Fruit fly (Drosophila melanogaster) whole organism, embryonic: Measurements from ENCODE around the gene CG33158.

ENCODE experiments used
- CG10431 ChIP-seq: fragments of 200-800 bp; sonication (Bioruptor generic); optimal IDR thresholded peaks from 3 replicates; lab custom pipeline; 2018; ENCODE audit warnings: missing biosample characterization, mild to moderate bottlenecking, missing genetic modification characterization
- CG12104 ChIP-seq: fragments of 200-800 bp; sonication (Bioruptor generic); optimal IDR thresholded peaks from 3 replicates; lab custom pipeline; 2016; ENCODE audit warnings: missing biosample characterization, missing genetic modification characterization
- CG13424 ChIP-seq: fragments of 200-800 bp; sonication (Bioruptor generic); optimal IDR thresholded peaks from 2 replicates; lab custom pipeline; 2019; ENCODE audit warnings: missing biosample characterization, mild to moderate bottlenecking, missing genetic modification characterization, moderate library complexity
- CG14710 ChIP-seq: fragments of 200-800 bp; sonication (Bioruptor generic); optimal IDR thresholded peaks from 3 replicates; lab custom pipeline; 2019; ENCODE audit warnings: missing biosample characterization, mild to moderate bottlenecking, missing genetic modification characterization, moderate library complexity
- CG15011 ChIP-seq: fragments of 200-800 bp; sonication (Bioruptor generic); optimal IDR thresholded peaks from 3 replicates; lab custom pipeline; 2018; ENCODE audit warnings: missing biosample characterization, mild to moderate bottlenecking, missing genetic modification characterization
- CG15073 ChIP-seq: fragments of 200-800 bp; sonication (Bioruptor generic); optimal IDR thresholded peaks from 2 replicates; lab custom pipeline; 2016; ENCODE audit warnings: missing biosample characterization, missing genetic modification characterization
- CG16813 ChIP-seq: fragments of 200-800 bp; sonication (Bioruptor generic); IDR thresholded peaks from 3 replicates; pipeline ENCODE4 v1.3.6; 2022; ENCODE audit warnings: missing biosample characterization, missing genetic modification characterization; ENCODE audit not compliant: partially characterized antibody
- CG17612 ChIP-seq: fragments of 200-800 bp; sonication (Bioruptor generic); IDR thresholded peaks from 2 replicates; pipeline ENCODE4 v1.3.6; 2022; ENCODE audit warnings: missing biosample characterization, missing genetic modification characterization
- CG18764 ChIP-seq: fragments of 200-800 bp; sonication (Bioruptor generic); optimal IDR thresholded peaks from 3 replicates; lab custom pipeline; 2016; ENCODE audit warnings: missing biosample characterization, missing genetic modification characterization
- CG2129 ChIP-seq: fragments of 200-800 bp; sonication (Bioruptor generic); IDR thresholded peaks from 2 replicates; pipeline ENCODE4 v1.3.6; 2022; ENCODE audit warnings: missing biosample characterization, missing genetic modification characterization; ENCODE audit not compliant: partially characterized antibody
- CG2875 ChIP-seq: fragments of 200-800 bp; sonication (Bioruptor generic); optimal IDR thresholded peaks from 2 replicates; lab custom pipeline; 2017; ENCODE audit warnings: missing biosample characterization, mild to moderate bottlenecking, missing genetic modification characterization, missing genetic modification reagents
- CG30431 ChIP-seq: fragments of 200-800 bp; sonication (Bioruptor generic); optimal IDR thresholded peaks from 2 replicates; lab custom pipeline; 2017; ENCODE audit warnings: missing biosample characterization, missing genetic modification characterization
- CG5245 ChIP-seq: fragments of 200-800 bp; sonication (Bioruptor generic); optimal IDR thresholded peaks from 3 replicates; lab custom pipeline; 2016; ENCODE audit warnings: missing biosample characterization, missing genetic modification characterization
- CG8388 ChIP-seq: fragments of 200-800 bp; sonication (Bioruptor generic); optimal IDR thresholded peaks from 2 replicates; lab custom pipeline; 2019; ENCODE audit warnings: missing biosample characterization, mild to moderate bottlenecking, missing genetic modification characterization, moderate library complexity
- CG8944 ChIP-seq: fragments of 200-800 bp; sonication (Bioruptor generic); optimal IDR thresholded peaks from 3 replicates; lab custom pipeline; 2016; ENCODE audit warnings: missing biosample characterization, missing genetic modification characterization
- Doc3 ChIP-seq: fragments of 200-800 bp; sonication (Bioruptor generic); IDR thresholded peaks from 3 replicates; pipeline ENCODE4 v1.3.6; 2022; ENCODE audit warnings: missing biosample characterization, missing genetic modification characterization; ENCODE audit not compliant: partially characterized antibody
- Drgx ChIP-seq: fragments of 200-800 bp; sonication (Bioruptor generic); IDR thresholded peaks from 2 replicates; pipeline ENCODE4 v1.3.6; 2022; ENCODE audit warnings: missing biosample characterization, missing genetic modification characterization
- Ets97D ChIP-seq: fragments of 200-800 bp; sonication (Bioruptor generic); optimal IDR thresholded peaks from 3 replicates; lab custom pipeline; 2016; ENCODE audit warnings: missing biosample characterization, missing genetic modification characterization
- H15 ChIP-seq: fragments of 200-800 bp; sonication (Bioruptor generic); IDR thresholded peaks from 3 replicates; pipeline ENCODE4 v1.3.6; 2022; ENCODE audit warnings: missing biosample characterization, missing genetic modification characterization
- H2.0 ChIP-seq: fragments of 200-800 bp; sonication (Bioruptor generic); IDR thresholded peaks from 2 replicates; pipeline ENCODE4 v1.3.6; 2022; ENCODE audit warnings: missing biosample characterization, missing genetic modification characterization
- HLHmδ ChIP-seq: fragments of 200-800 bp; sonication (Bioruptor generic); optimal IDR thresholded peaks from 2 replicates; lab custom pipeline; 2018; ENCODE audit warnings: missing biosample characterization, mild to moderate bottlenecking, missing genetic modification characterization, moderate library complexity
- Hand ChIP-seq: fragments of 200-800 bp; sonication (Bioruptor generic); optimal IDR thresholded peaks from 2 replicates; lab custom pipeline; 2017; ENCODE audit warnings: mild to moderate bottlenecking, missing biosample characterization, missing genetic modification reagents, missing genetic modification characterization
- Hey ChIP-seq: fragments of 200-800 bp; sonication (Bioruptor generic); optimal IDR thresholded peaks from 3 replicates; lab custom pipeline; 2018; ENCODE audit warnings: missing biosample characterization, mild to moderate bottlenecking, missing genetic modification characterization
- HmgD ChIP-seq: fragments of 200-800 bp; sonication (Bioruptor generic); optimal IDR thresholded peaks from 3 replicates; lab custom pipeline; 2016; ENCODE audit warnings: missing biosample characterization, missing genetic modification characterization
- MBD-R2 ChIP-seq: fragments of 200-800 bp; sonication (Bioruptor generic); IDR thresholded peaks from 2 replicates; pipeline ENCODE4 v1.3.6; 2022; ENCODE audit warnings: missing biosample characterization, missing genetic modification characterization
- NFAT ChIP-seq: fragments of 200-800 bp; sonication (Bioruptor generic); IDR thresholded peaks from 2 replicates; pipeline ENCODE4 v1.3.6; 2022; ENCODE audit warnings: missing biosample characterization, missing genetic modification characterization
- Neu2 ChIP-seq: fragments of 200-800 bp; sonication (Bioruptor generic); optimal IDR thresholded peaks from 3 replicates; lab custom pipeline; 2016; ENCODE audit warnings: missing biosample characterization, missing genetic modification characterization, borderline replicate concordance
- Nf-YA ChIP-seq: fragments of 200-800 bp; sonication (Bioruptor generic); IDR thresholded peaks from 2 replicates; pipeline ENCODE4 v1.3.6; 2022; ENCODE audit warnings: missing biosample characterization, missing genetic modification characterization
- Oli ChIP-seq: fragments of 200-800 bp; sonication (Bioruptor generic); optimal IDR thresholded peaks from 2 replicates; lab custom pipeline; 2018; ENCODE audit warnings: missing biosample characterization, mild to moderate bottlenecking, missing genetic modification characterization, moderate library complexity
- Optix ChIP-seq: fragments of 200-800 bp; sonication (Bioruptor generic); IDR thresholded peaks from 3 replicates; pipeline ENCODE4 v1.3.6; 2022; ENCODE audit warnings: missing biosample characterization, missing genetic modification characterization
- TFAM ChIP-seq: fragments of 200-800 bp; sonication (Bioruptor generic); optimal IDR thresholded peaks from 2 replicates; lab custom pipeline; 2017; ENCODE audit warnings: missing biosample characterization, missing genetic modification characterization, inconsistent platforms
- Taf1 ChIP-seq: fragments of 200-800 bp; sonication (Bioruptor generic); IDR thresholded peaks from 2 replicates; pipeline ENCODE4 v1.3.6; 2022; ENCODE audit warnings: missing biosample characterization, missing genetic modification characterization
- amos ChIP-seq: fragments of 200-800 bp; sonication (Bioruptor generic); IDR thresholded peaks from 2 replicates; pipeline ENCODE4 v1.3.6; 2022; ENCODE audit warnings: missing biosample characterization, missing genetic modification characterization; ENCODE audit not compliant: partially characterized antibody
- crol ChIP-seq: fragments of 200-800 bp; sonication (Bioruptor generic); IDR thresholded peaks from 2 replicates; pipeline ENCODE4 v1.3.6; 2022; ENCODE audit warnings: missing biosample characterization, missing genetic modification characterization
- danr ChIP-seq: fragments of 200-800 bp; sonication (Bioruptor generic); IDR thresholded peaks from 2 replicates; pipeline ENCODE4 v1.3.6; 2022; ENCODE audit warnings: missing biosample characterization, missing genetic modification characterization
- disco-r ChIP-seq: fragments of 200-800 bp; sonication (Bioruptor generic); optimal IDR thresholded peaks from 2 replicates; lab custom pipeline; 2016; ENCODE audit warnings: missing biosample characterization, missing genetic modification characterization
- fd3F ChIP-seq: fragments of 200-800 bp; sonication (Bioruptor generic); optimal IDR thresholded peaks from 2 replicates; lab custom pipeline; 2018; ENCODE audit warnings: missing biosample characterization, mild to moderate bottlenecking, missing genetic modification characterization, moderate library complexity
- her ChIP-seq: fragments of 200-800 bp; sonication (Bioruptor generic); optimal IDR thresholded peaks from 2 replicates; lab custom pipeline; 2016; ENCODE audit warnings: missing biosample characterization, missing genetic modification characterization
- hth ChIP-seq: fragments of >200 bp; optimal IDR thresholded peaks from 2 replicates; lab custom pipeline; 2017; ENCODE audit warnings: inconsistent platforms
- kni ChIP-seq: fragments of 200-800 bp; sonication (Bioruptor generic); optimal IDR thresholded peaks from 3 replicates; lab custom pipeline; 2017; ENCODE audit warnings: mild to moderate bottlenecking, missing biosample characterization, missing genetic modification reagents, missing genetic modification characterization
- lilli ChIP-seq: fragments of 200-800 bp; sonication (Bioruptor generic); optimal IDR thresholded peaks from 3 replicates; lab custom pipeline; 2016; ENCODE audit warnings: missing biosample characterization, missing genetic modification characterization
- oc ChIP-seq: fragments of 200-800 bp; sonication (Bioruptor generic); optimal IDR thresholded peaks from 2 replicates; lab custom pipeline; 2018; ENCODE audit warnings: missing biosample characterization, mild to moderate bottlenecking, missing genetic modification characterization, moderate library complexity
- sc ChIP-seq, 3 experiments: fragments of >200 bp in 2 of 3; fragments of 200-800 bp in 1 of 3; sonication (Bioruptor generic) in 1 of 3; optimal IDR thresholded peaks; 2 replicates in 2 of 3; 3 replicates in 1 of 3; lab custom pipeline; 2017; ENCODE audit warnings: mild to moderate bottlenecking in 1 of 3, missing biosample characterization in 1 of 3, missing genetic modification characterization in 1 of 3, missing genetic modification reagents in 1 of 3
- schlank ChIP-seq: fragments of 200-800 bp; sonication (Bioruptor generic); optimal IDR thresholded peaks from 2 replicates; lab custom pipeline; 2018; ENCODE audit warnings: missing biosample characterization, mild to moderate bottlenecking, missing genetic modification characterization
- sd ChIP-seq: fragments of 200-800 bp; sonication (Bioruptor generic); optimal IDR thresholded peaks from 3 replicates; lab custom pipeline; 2018; ENCODE audit warnings: missing biosample characterization, mild to moderate bottlenecking, missing genetic modification characterization, moderate library complexity
- slou ChIP-seq: fragments of 200-800 bp; sonication (Bioruptor generic); optimal IDR thresholded peaks from 3 replicates; lab custom pipeline; 2016; ENCODE audit warnings: missing biosample characterization, missing genetic modification characterization
- sr ChIP-seq: fragments of 200-800 bp; sonication (Bioruptor generic); IDR thresholded peaks from 3 replicates; pipeline ENCODE4 v1.3.6; 2022; ENCODE audit warnings: missing biosample characterization, missing genetic modification characterization
- sug ChIP-seq: fragments of 200-800 bp; optimal IDR thresholded peaks from 2 replicates; lab custom pipeline; 2019; ENCODE audit warnings: missing biosample characterization, mild to moderate bottlenecking, missing genetic modification characterization, moderate library complexity
- trem ChIP-seq: fragments of 200-800 bp; optimal IDR thresholded peaks from 3 replicates; lab custom pipeline; 2019; ENCODE audit warnings: missing biosample characterization, mild to moderate bottlenecking, missing genetic modification characterization, moderate library complexity
- twi ChIP-seq: fragments of 200-800 bp; optimal IDR thresholded peaks from 2 replicates; lab custom pipeline; 2019; ENCODE audit warnings: missing biosample characterization, mild to moderate bottlenecking, missing genetic modification characterization, moderate library complexity
- vvl ChIP-seq: fragments of 200-800 bp; sonication (Bioruptor generic); IDR thresholded peaks from 2 replicates; pipeline ENCODE4 v1.3.6; 2022; ENCODE audit warnings: missing biosample characterization, missing genetic modification characterization

Gene CG33158

DNA sequence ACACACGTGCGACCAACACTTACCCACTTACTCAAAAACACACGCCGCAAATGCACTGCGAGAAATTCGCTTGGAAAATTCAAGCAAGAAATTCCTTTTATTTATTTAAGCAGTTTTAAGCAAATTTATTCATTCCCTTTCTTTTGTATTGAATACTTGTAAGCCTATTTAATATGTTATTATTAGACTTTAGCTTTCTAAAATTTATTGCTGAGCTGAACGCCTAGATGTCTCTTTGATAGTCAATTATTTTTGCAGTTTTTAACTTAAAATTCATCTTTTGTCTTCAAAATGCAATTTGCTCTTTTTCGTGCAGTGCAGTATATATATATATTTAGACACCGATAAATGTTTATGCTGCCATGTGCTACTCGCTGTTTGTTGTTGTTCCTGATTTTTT is 114.5 kb downstream of the CG33158 start (continued):
- TF ChIP-seq MBD-R2 (GFP tag; lab: Robert Waterston, UW) (no peak; the same call in 1 of the 2 replicates), slou (GFP tag; lab: Kevin White, UChicago) (peak; percentile 54), Hand (peak; percentile 73), CG5245 (GFP tag; lab: Kevin White, UChicago) (peak; percentile 77), CG17612 (GFP tag; lab: Robert Waterston, UW) (no peak), sd (tag; lab: Kevin White, UChicago) (peak; percentile 67), CG8388 (GFP tag; lab: Kevin White, UChicago) (peak; percentile 80), NFAT (GFP tag; lab: Robert Waterston, UW) (no peak), CG2875 (GFP tag; lab: Kevin White, UChicago) (peak; percentile 60), CG14710 (tag; lab: Kevin White, UChicago) (peak; percentile 85), CG18764 (GFP tag; lab: Kevin White, UChicago) (peak; percentile 59), CG12104 (GFP tag; lab: Kevin White, UChicago) (peak; percentile 78), CG8944 (GFP tag; lab: Kevin White, UChicago) (peak; percentile 71), Taf1 (GFP tag; lab: Robert Waterston, UW) (no peak), H2.0 (GFP tag; lab: Robert Waterston, UW) (peak; percentile 61), CG10431 (GFP tag; lab: Kevin White, UChicago) (peak; percentile 31), CG15073 (GFP tag; lab: Kevin White, UChicago) (peak; percentile 37), Ets97D (GFP tag; lab: Kevin White, UChicago) (no peak), CG2129 (no peak), Drgx (GFP tag; lab: Robert Waterston, UW) (no peak), hth (lab: Kevin White, UChicago) (no peak), Nf-YA (0 out of 2 replicates have a peak, but pooled peaks have one; percentile 51), lilli (GFP tag; lab: Kevin White, UChicago) (peak; percentile 80), amos (GFP tag; lab: Robert Waterston, UW) (no peak), CG13424 (tag; lab: Kevin White, UChicago) (peak; percentile 88), crol (GFP tag; lab: Robert Waterston, UW) (no peak), CG30431 (peak; percentile 70), Oli (peak; percentile 89), twi (tag; lab: Kevin White, UChicago) (peak; percentile 81), HLHmδ (GFP tag; lab: Kevin White, UChicago) (no peak), oc (tag; lab: Kevin White, UChicago) (peak; percentile 58), Optix (GFP tag; lab: Robert Waterston, UW) (no peak), danr (GFP tag; lab: Robert Waterston, UW) (peak; percentile 49), disco-r (peak; percentile 43), vvl (GFP tag; lab: Robert Waterston, UW) (peak; percentile 57; the same call in 1 of the 2 replicates), fd3F (GFP tag; lab: Kevin White, UChicago) (peak; percentile 79), Doc3 (GFP tag; lab: Robert Waterston, UW) (no peak), HmgD (GFP tag; lab: Kevin White, UChicago) (no peak), Neu2 (GFP tag; lab: Kevin White, UChicago) (no peak), kni (peak; percentile 39), sr (GFP tag; lab: Robert Waterston, UW) (no peak), TFAM (GFP tag; lab: Kevin White, UChicago) (no peak), schlank (tag; lab: Kevin White, UChicago) (peak; percentile 38), H15 (peak; percentile 50; the same call in 1 of the 3 replicates), CG16813 (GFP tag; lab: Robert Waterston, UW) (no peak), sug (peak; percentile 80), Hey (tag; lab: Kevin White, UChicago) (peak; percentile 33), CG15011 (GFP tag; lab: Kevin White, UChicago) (peak; percentile 72), trem (peak; percentile 75), her (GFP tag; lab: Kevin White, UChicago) (peak; percentile 27), sc (optimal IDR thresholded peaks at IDR 0.05; lab: Kevin White, UChicago) (no peak), sc (GFP tag; optimal IDR thresholded peaks at IDR 0.05; lab: Kevin White, UChicago) (peak; percentile 68)
